Worm (Caenorhabditis elegans): ENCODE results near the gene srd-54.
"Not testable (repeated sequence)": the region's sequence is repeated elsewhere in the genome, so short reads cannot be mapped to it uniquely, and the experiment has no call there.

The srd-54 gene

ce11 chrII:7411930-7412329 is 20.5 kb upstream of the srd-54 start, which contains the start of gene K02A2.5:
K02A2.5 (minus strand) TSS chrII:7412030.
- no peak for TF ChIP-seq F13C5.2 (tag; optimal IDR thresholded peaks at IDR 0.05)
- TF ChIP-seq hnd-1 (tag; optimal IDR thresholded peaks at IDR 0.05): no peak
- TF ChIP-seq flt-1 (GFP tag; IDR thresholded peaks at IDR 0.05): no peak
- TF ChIP-seq hmg-4 (GFP tag; optimal IDR thresholded peaks at IDR 0.05): no peak
- TF ChIP-seq tra-4 (tag; optimal IDR thresholded peaks at IDR 0.05): no peak
- TF ChIP-seq sea-1 (GFP tag; conservative IDR thresholded peaks at IDR 0.05): no peak
- TF ChIP-seq B0310.2 (tag; optimal IDR thresholded peaks at IDR 0.05): no peak
- no peak for TF ChIP-seq scrt-1 (GFP tag; IDR thresholded peaks at IDR 0.05)
- TF ChIP-seq ceh-36 (tag; optimal IDR thresholded peaks at IDR 0.05): no peak
- TF ChIP-seq tbx-11 (GFP tag; IDR thresholded peaks at IDR 0.05): no peak
- no peak for TF ChIP-seq ceh-13 (GFP tag; optimal IDR thresholded peaks at IDR 0.05)

ce11 chrII:7413275-7413674 is 19.2 kb upstream of the srd-54 start:
- TF ChIP-seq scrt-1 (GFP tag; IDR thresholded peaks at IDR 0.05): no peak
- no peak for TF ChIP-seq hmg-4 (GFP tag; optimal IDR thresholded peaks at IDR 0.05)
- TF ChIP-seq F13C5.2 (tag; optimal IDR thresholded peaks at IDR 0.05): no peak
- no peak for TF ChIP-seq ceh-13 (GFP tag; optimal IDR thresholded peaks at IDR 0.05)
- no peak for TF ChIP-seq flt-1 (GFP tag; IDR thresholded peaks at IDR 0.05)
- TF ChIP-seq pes-1 (GFP tag; IDR thresholded peaks at IDR 0.05): no peak
- TF ChIP-seq B0310.2 (tag; optimal IDR thresholded peaks at IDR 0.05): no peak

- TF ChIP-seq sea-1 (GFP tag; conservative IDR thresholded peaks at IDR 0.05): no peak
- no peak for TF ChIP-seq ets-7 (tag; optimal IDR thresholded peaks at IDR 0.05)
- TF ChIP-seq ceh-13 (GFP tag; optimal IDR thresholded peaks at IDR 0.05): no peak
- TF ChIP-seq aly-1 (tag; optimal IDR thresholded peaks at IDR 0.05): no peak
- TF ChIP-seq tbx-11 (GFP tag; IDR thresholded peaks at IDR 0.05): no peak
- no peak for TF ChIP-seq hnd-1 (tag; optimal IDR thresholded peaks at IDR 0.05)
- no peak for TF ChIP-seq flt-1 (GFP tag; IDR thresholded peaks at IDR 0.05)
- no peak for TF ChIP-seq tra-4 (tag; optimal IDR thresholded peaks at IDR 0.05)
- no peak for TF ChIP-seq B0310.2 (tag; optimal IDR thresholded peaks at IDR 0.05)
- no peak for TF ChIP-seq tbx-37 (GFP tag; conservative IDR thresholded peaks at IDR 0.05)
- TF ChIP-seq ama-1 (optimal IDR thresholded peaks at IDR 0.05): no peak
- TF ChIP-seq hmg-4 (GFP tag; optimal IDR thresholded peaks at IDR 0.05): no peak
- TF ChIP-seq hmbx-1 (tag; optimal IDR thresholded peaks at IDR 0.05): no peak
- no peak for TF ChIP-seq scrt-1 (GFP tag; IDR thresholded peaks at IDR 0.05)
- no peak for TF ChIP-seq pes-1 (GFP tag; IDR thresholded peaks at IDR 0.05)
- no peak for TF ChIP-seq ceh-36 (tag; optimal IDR thresholded peaks at IDR 0.05)
- no peak for TF ChIP-seq F13C5.2 (tag; optimal IDR thresholded peaks at IDR 0.05)
Observed at ce11 chrII:7413764-7414163, 18.7 kb upstream of the srd-54 start.

- TF ChIP-seq hmbx-1 (tag; optimal IDR thresholded peaks at IDR 0.05) (no peak), ama-1 (optimal IDR thresholded peaks at IDR 0.05) (no peak), tbx-11 (GFP tag; IDR thresholded peaks at IDR 0.05) (no peak), ceh-36 (tag; optimal IDR thresholded peaks at IDR 0.05) (no peak), ets-7 (tag; optimal IDR thresholded peaks at IDR 0.05) (no peak), tra-4 (tag; optimal IDR thresholded peaks at IDR 0.05) (no peak), aly-1 (tag; optimal IDR thresholded peaks at IDR 0.05) (no peak), pes-1 (GFP tag; IDR thresholded peaks at IDR 0.05) (no peak), hnd-1 (tag; optimal IDR thresholded peaks at IDR 0.05) (no peak), sea-1 (GFP tag; conservative IDR thresholded peaks at IDR 0.05) (no peak), scrt-1 (GFP tag; IDR thresholded peaks at IDR 0.05) (no peak)
Observed at ce11 chrII:7419563-7419962, 12.9 kb upstream of the srd-54 start.

- TF ChIP-seq F13C5.2 (tag; optimal IDR thresholded peaks at IDR 0.05): no peak
- no peak for TF ChIP-seq tbx-11 (GFP tag; IDR thresholded peaks at IDR 0.05)
- no peak for TF ChIP-seq pes-1 (GFP tag; IDR thresholded peaks at IDR 0.05)
- no peak for TF ChIP-seq sea-1 (GFP tag; conservative IDR thresholded peaks at IDR 0.05)
- no peak for TF ChIP-seq tbx-37 (GFP tag; conservative IDR thresholded peaks at IDR 0.05)
- TF ChIP-seq aly-1 (tag; optimal IDR thresholded peaks at IDR 0.05): no peak
- no peak for TF ChIP-seq flt-1 (GFP tag; IDR thresholded peaks at IDR 0.05)
- no peak for TF ChIP-seq B0310.2 (tag; optimal IDR thresholded peaks at IDR 0.05)
- TF ChIP-seq ceh-13 (GFP tag; optimal IDR thresholded peaks at IDR 0.05): no peak
- TF ChIP-seq ets-7 (tag; optimal IDR thresholded peaks at IDR 0.05): no peak
- no peak for TF ChIP-seq ama-1 (optimal IDR thresholded peaks at IDR 0.05)
- no peak for TF ChIP-seq hnd-1 (tag; optimal IDR thresholded peaks at IDR 0.05)
- TF ChIP-seq tra-4 (tag; optimal IDR thresholded peaks at IDR 0.05): no peak
- TF ChIP-seq ceh-36 (tag; optimal IDR thresholded peaks at IDR 0.05): no peak
Observed at ce11 chrII:7420157-7420556, 12.3 kb upstream of the srd-54 start.

ce11 chrII:7420796-7421386 is 11.5 kb upstream of the srd-54 start:
- TF ChIP-seq sea-1 (GFP tag; conservative IDR thresholded peaks at IDR 0.05) (no peak), F13C5.2 (tag; optimal IDR thresholded peaks at IDR 0.05) (no peak), ets-7 (tag; optimal IDR thresholded peaks at IDR 0.05) (no peak)

- TF ChIP-seq pes-1 (GFP tag; IDR thresholded peaks at IDR 0.05) (no peak), flt-1 (GFP tag; IDR thresholded peaks at IDR 0.05) (no peak), hmbx-1 (tag; optimal IDR thresholded peaks at IDR 0.05) (no peak), B0310.2 (tag; optimal IDR thresholded peaks at IDR 0.05) (no peak)
Observed at ce11 chrII:7434182-7434581, 1.8 kb downstream of the srd-54 start, which contains the start of gene kcc-3. kcc-3 (minus strand) TSS chrII:7434282.

ce11 chrII:7434958-7435357 is 2.5 kb downstream of the srd-54 start, which contains the start of gene K02A2.1:
K02A2.1 (plus strand) TSS chrII:7435258.
- not testable (repeated sequence) for TF ChIP-seq B0310.2 (tag; optimal IDR thresholded peaks at IDR 0.05); flt-1 (GFP tag; IDR thresholded peaks at IDR 0.05); hmbx-1 (tag; optimal IDR thresholded peaks at IDR 0.05)

All from whole organism, early embryonic.